Fruit fly (Drosophila melanogaster) Kc167 (cell line): ENCODE measurements around the gene cav.

Experiments used
- Myc ChIP-seq: fragments of >200 bp; optimal IDR thresholded peaks from 2 replicates; lab custom pipeline; 2017; ENCODE audit warnings: missing external identifiers
- Sin3A ChIP-seq: fragments of >200 bp; optimal IDR thresholded peaks from 2 replicates; lab custom pipeline; 2018; ENCODE audit warnings: missing external identifiers
- h ChIP-seq: fragments of >200 bp; optimal IDR thresholded peaks from 3 replicates; lab custom pipeline; 2018; ENCODE audit warnings: missing external identifiers
- insv ChIP-seq: fragments of >200 bp; optimal IDR thresholded peaks from 3 replicates; lab custom pipeline; 2018; ENCODE audit warnings: missing external identifiers
- psq ChIP-seq: fragments of >200 bp; optimal IDR thresholded peaks from 2 replicates; lab custom pipeline; 2017; ENCODE audit warnings: missing external identifiers
- ttk ChIP-seq: sonication (Bioruptor generic); optimal IDR thresholded peaks from 2 replicates; lab custom pipeline; 2017; ENCODE audit warnings: missing external identifiers

DNA sequence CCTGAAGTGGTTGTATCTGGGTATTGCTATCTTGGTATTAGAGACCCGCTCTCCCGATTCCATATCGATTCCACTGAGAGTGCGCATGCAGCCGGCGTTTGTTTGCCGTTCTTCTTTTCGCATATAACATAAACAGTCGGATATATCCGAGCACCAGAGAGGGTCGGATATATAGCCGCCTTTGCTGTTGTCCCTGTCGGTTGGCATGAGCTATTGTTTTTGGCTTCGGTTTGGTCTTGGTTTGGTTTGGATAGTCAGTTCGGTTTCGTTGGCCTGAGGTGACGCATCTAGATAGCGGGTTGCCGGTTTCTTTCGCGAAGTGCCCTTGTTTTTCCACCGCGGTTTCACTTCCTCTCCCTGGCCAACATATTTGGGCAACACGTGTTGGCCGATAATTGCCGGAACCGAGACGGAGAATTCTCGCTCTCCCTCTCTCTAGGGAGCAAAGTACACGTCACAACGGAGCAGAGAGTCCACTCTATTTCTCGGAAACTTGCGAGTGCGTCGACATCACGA is 51.9 kb downstream of the cav start, which contains the start of gene Orct2:
- TF ChIP-seq h (lab: Kevin White, UChicago) (no peak), ttk (no peak), insv (no peak), Myc (lab: Kevin White, UChicago) (no peak), psq (no peak), Sin3A (lab: Kevin White, UChicago) (no peak)
